Worm (Caenorhabditis elegans): ENCODE data around the gene gcl-1.

DNA sequence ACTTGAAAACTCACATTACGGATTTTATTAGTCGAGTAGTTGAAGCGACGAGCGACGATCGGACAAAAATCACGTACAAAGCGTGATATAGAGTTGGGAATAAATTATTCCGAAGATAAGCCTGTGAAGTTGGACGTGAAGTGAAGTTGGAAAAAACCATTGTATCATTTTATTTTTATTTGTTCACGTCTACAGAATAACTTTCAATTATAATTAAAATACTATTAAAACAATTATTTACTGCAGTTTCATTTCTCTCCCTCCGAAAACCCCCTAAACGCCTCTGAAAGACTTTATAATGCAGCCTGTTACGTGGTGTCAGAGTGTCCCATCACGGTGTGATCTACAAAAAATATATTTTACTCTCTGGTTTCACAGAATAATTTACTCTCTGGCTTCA lies 52.6 kb downstream of the gcl-1 start, which contains the start of gene Y62E10A.3:
- TF ChIP-seq nhr-41 (GFP tag; IDR thresholded peaks at IDR 0.05): no peak
- TF ChIP-seq nhr-237 (tag; optimal IDR thresholded peaks at IDR 0.05): no peak
- TF ChIP-seq snpc-4 (tag; optimal IDR thresholded peaks at IDR 0.05): no peak
- no peak for TF ChIP-seq egl-27 (tag; optimal IDR thresholded peaks at IDR 0.05)
- TF ChIP-seq aha-1 (tag): no peak
- TF ChIP-seq lin-13 (GFP tag; optimal IDR thresholded peaks at IDR 0.05): no peak
- TF ChIP-seq jun-1 (tag; optimal IDR thresholded peaks at IDR 0.05): no peak
- no peak for TF ChIP-seq mdl-1 (tag; optimal IDR thresholded peaks at IDR 0.05)
- TF ChIP-seq mxl-3 (GFP tag; optimal IDR thresholded peaks at IDR 0.05): no peak
- no peak for TF ChIP-seq ztf-11 (tag; optimal IDR thresholded peaks at IDR 0.05)
- no peak for TF ChIP-seq pha-4 (GFP tag; IDR thresholded peaks at IDR 0.05)
- TF ChIP-seq pha-4 (tag; optimal IDR thresholded peaks at IDR 0.05): no peak
- TF ChIP-seq nhr-25 (tag; optimal IDR thresholded peaks at IDR 0.05; ENCODE audit: borderline replicate concordance, insufficient read depth): no peak

Data from whole organism, L4 larva.